Worm (Caenorhabditis elegans): Measurements from ENCODE around the gene trpp-6.

ce11 chrV:9978425-9978824 lies 13.3 kb upstream of the trpp-6 start:
- no peak for TF ChIP-seq unc-62 (GFP tag; optimal IDR thresholded peaks at IDR 0.05)
- TF ChIP-seq unc-39 (tag; optimal IDR thresholded peaks at IDR 0.05): no peak
- no peak for TF ChIP-seq nhr-28 (tag; optimal IDR thresholded peaks at IDR 0.05)
